Worm (Caenorhabditis elegans): ENCODE results near the gene bath-2.

- TF ChIP-seq nhr-10 (tag; optimal IDR thresholded peaks at IDR 0.05) (no peak), nhr-102 (tag; optimal IDR thresholded peaks at IDR 0.05) (no peak), nhr-111 (GFP tag; optimal IDR thresholded peaks at IDR 0.05) (no peak)
Measured at ce11 chrII:1926162-1926561, 3.6 kb upstream of the bath-2 start, which contains the start of gene F52C6.2.

All from whole organism, L4 larva.